Worm (Caenorhabditis elegans) whole organism, dauer: Measurements from ENCODE around the gene ZK1098.11.

ENCODE experiments used
- unc-62 ChIP-seq: sonication (generic microtip); optimal IDR thresholded peaks from 2 replicates; lab custom pipeline; 2017; ENCODE audit warnings: missing biosample characterization, missing genetic modification reagents, missing genetic modification characterization

The ZK1098.11 gene

ce11 chrIII:9597044-9597443, 40.6 kb downstream of the ZK1098.11 start, which contains the start of gene C48B4.12:
Gene C48B4.12, plus strand, starts transcription at chrIII:9597344.
- no peak for TF ChIP-seq unc-62 (GFP tag; lab: Kevin White, UChicago)

DNA sequence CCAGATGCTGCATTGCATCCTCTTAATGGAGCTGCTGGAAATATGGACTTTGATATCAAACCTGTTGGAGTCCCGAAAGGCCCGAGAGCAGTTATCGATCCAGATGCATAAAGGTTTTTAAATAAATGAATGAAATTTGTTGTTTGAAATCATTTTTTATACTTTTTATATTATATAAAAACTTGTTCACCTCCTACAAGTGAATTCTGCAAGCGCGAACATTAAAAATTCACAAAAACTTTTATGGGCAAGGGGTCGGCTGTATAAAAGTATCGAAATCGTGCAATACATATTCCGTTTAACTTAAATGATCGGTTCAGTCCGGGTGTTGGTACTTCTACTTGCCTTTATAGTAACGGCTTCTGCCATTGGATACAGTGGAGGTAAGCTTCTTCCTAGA, 41.8 kb downstream of the ZK1098.11 start, which contains the start of gene F58A4.1:
Gene F58A4.1, plus strand, starts transcription at position 301 of the 400 bp plus-strand sequence.
- TF ChIP-seq unc-62 (GFP tag; lab: Kevin White, UChicago) = no peak

DNA sequence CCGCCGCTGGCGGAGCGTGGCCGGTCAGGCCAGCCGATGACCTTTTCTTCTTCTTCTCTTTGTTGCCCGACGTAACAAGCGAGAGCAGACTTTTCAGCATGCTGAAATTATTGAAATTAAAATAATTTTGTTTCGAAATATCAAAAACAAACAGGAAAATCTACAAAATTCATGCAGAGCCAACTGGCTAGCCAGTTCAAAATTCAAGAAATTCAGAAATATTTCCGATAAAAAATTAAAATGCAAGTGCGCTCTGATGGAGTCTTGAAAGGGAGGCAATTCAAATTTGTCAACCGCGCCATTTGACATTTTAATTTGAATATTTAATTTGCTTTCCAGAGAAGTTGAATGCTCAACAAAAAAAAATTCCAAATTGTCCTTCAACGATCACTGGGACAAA, 44.2 kb downstream of the ZK1098.11 start, which contains the start of gene F58A4.2:
Gene F58A4.2, minus strand, starts transcription at position 101 of the 400 bp plus-strand sequence.
- no peak for TF ChIP-seq unc-62 (GFP tag; lab: Kevin White, UChicago)
